Worm (Caenorhabditis elegans) whole organism, mixed stage, embryonic: Measurements from ENCODE around the gene cyp-33C11.

Experiments
- M03D4.4 ChIP-seq: sonication (generic microtip); optimal IDR thresholded peaks from 2 replicates; lab custom pipeline; 2017; ENCODE audit warnings: mild to moderate bottlenecking, missing genetic modification characterization, missing compliant biosample characterization
- blmp-1 ChIP-seq: fragments of 150-350 bp; optimal IDR thresholded peaks from 2 replicates; lab custom pipeline; 2014; ENCODE audit warnings: missing biosample characterization, missing genetic modification characterization
- ceh-39 ChIP-seq: fragments of 150-350 bp; optimal IDR thresholded peaks from 2 replicates; lab custom pipeline; 2014; ENCODE audit warnings: missing biosample characterization, missing genetic modification characterization
- ces-1 ChIP-seq: fragments of 150-350 bp; optimal IDR thresholded peaks from 2 replicates; lab custom pipeline; 2014; ENCODE audit warnings: missing biosample characterization, missing genetic modification reagents, missing genetic modification characterization
- elt-1 ChIP-seq: sonication (generic microtip); optimal IDR thresholded peaks from 2 replicates; lab custom pipeline; 2017; ENCODE audit warnings: missing genetic modification characterization, mild to moderate bottlenecking, missing compliant biosample characterization, antibody characterized with exemption, moderate library complexity, borderline replicate concordance; ENCODE audit not compliant: insufficient read depth
- elt-3 ChIP-seq: fragments of 150-350 bp; optimal IDR thresholded peaks from 2 replicates; lab custom pipeline; 2014; ENCODE audit warnings: missing biosample characterization, missing genetic modification characterization
- lsy-2 ChIP-seq: fragments of 150-350 bp; optimal IDR thresholded peaks from 2 replicates; lab custom pipeline; 2014; ENCODE audit warnings: missing biosample characterization, missing genetic modification characterization
- mab-5 ChIP-seq: fragments of 150-350 bp; optimal IDR thresholded peaks from 2 replicates; lab custom pipeline; 2014; ENCODE audit warnings: missing biosample characterization, missing genetic modification characterization
- mls-2 ChIP-seq: sonication (generic microtip); optimal IDR thresholded peaks from 2 replicates; lab custom pipeline; 2016; ENCODE audit warnings: mild to moderate bottlenecking, missing genetic modification characterization, moderate library complexity, missing compliant biosample characterization
- nhr-28 ChIP-seq: fragments of 150-350 bp; optimal IDR thresholded peaks from 2 replicates; lab custom pipeline; 2014; ENCODE audit warnings: missing biosample characterization, missing genetic modification characterization
- snpc-4 ChIP-seq: fragments of 150-350 bp; optimal IDR thresholded peaks from 2 replicates; lab custom pipeline; 2014; ENCODE audit warnings: missing biosample characterization, missing genetic modification characterization
- unc-39 ChIP-seq: fragments of 150-350 bp; optimal IDR thresholded peaks from 2 replicates; lab custom pipeline; 2014; ENCODE audit warnings: missing biosample characterization, missing genetic modification characterization
- zip-8 ChIP-seq: fragments of 150-350 bp; optimal IDR thresholded peaks from 2 replicates; lab custom pipeline; 2014; ENCODE audit warnings: missing biosample characterization, missing genetic modification characterization
- ztf-11 ChIP-seq: fragments of 150-350 bp; optimal IDR thresholded peaks from 2 replicates; lab custom pipeline; 2014; ENCODE audit warnings: missing biosample characterization, missing genetic modification characterization

ce11 chrV:676550-677084, 36.2 kb downstream of the cyp-33C11 start, which contains the start of the genes fbxa-72 and srx-21:
- TF ChIP-seq snpc-4 (tag; lab: Kevin White, UChicago), result no peak
- TF ChIP-seq ceh-39 (tag; lab: Kevin White, UChicago), result no peak
- TF ChIP-seq elt-1 (tag; lab: Kevin White, UChicago), result no peak
- TF ChIP-seq nhr-28 (tag; lab: Kevin White, UChicago), result no peak
- TF ChIP-seq mls-2 (tag; lab: Kevin White, UChicago), result no peak
- TF ChIP-seq lsy-2 (tag; lab: Kevin White, UChicago), result no peak
- TF ChIP-seq mab-5 (tag; lab: Kevin White, UChicago), result no peak
- no peak for TF ChIP-seq ztf-11 (tag; lab: Kevin White, UChicago)
- no peak for TF ChIP-seq blmp-1 (tag; lab: Kevin White, UChicago)
- TF ChIP-seq zip-8 (tag; lab: Kevin White, UChicago), result no peak
- TF ChIP-seq M03D4.4 (tag; lab: Kevin White, UChicago), result no peak
- TF ChIP-seq ces-1 (GFP tag; lab: Kevin White, UChicago), result no peak
- no peak for TF ChIP-seq unc-39 (tag; lab: Kevin White, UChicago)
- TF ChIP-seq elt-3 (tag; lab: Kevin White, UChicago), result no peak
